Worm (Caenorhabditis elegans) whole organism, late embryonic: ENCODE measurements around the gene nid-1.

Source experiments
- C38D4.7 ChIP-seq: fragments of 200-800 bp; sonication (Bioruptor generic); optimal IDR thresholded peaks from 2 replicates; lab custom pipeline; 2018; ENCODE audit warnings: mild to moderate bottlenecking, missing genetic modification characterization, moderate library complexity, missing compliant biosample characterization
- F13H6.1 ChIP-seq: sonication (generic microtip); optimal IDR thresholded peaks from 2 replicates; lab custom pipeline; 2016; ENCODE audit warnings: missing genetic modification characterization, missing compliant biosample characterization
- T23F11.4 ChIP-seq: fragments of 200-800 bp; sonication (Bioruptor generic); optimal IDR thresholded peaks from 2 replicates; lab custom pipeline; 2018; ENCODE audit warnings: mild to moderate bottlenecking, missing genetic modification characterization, missing compliant biosample characterization
- ama-1 ChIP-seq: fragments of 150-350 bp; optimal IDR thresholded peaks from 2 replicates; lab custom pipeline; 2014
- ceh-18 ChIP-seq: sonication (generic microtip); optimal IDR thresholded peaks from 2 replicates; lab custom pipeline; 2016; ENCODE audit warnings: missing genetic modification characterization, missing compliant biosample characterization
- ceh-19 ChIP-seq: fragments of 200-800 bp; sonication (Bioruptor generic); optimal IDR thresholded peaks from 2 replicates; lab custom pipeline; 2018; ENCODE audit warnings: mild to moderate bottlenecking, missing genetic modification characterization, missing compliant biosample characterization
- ceh-22 ChIP-seq: sonication (generic microtip); optimal IDR thresholded peaks from 2 replicates; lab custom pipeline; 2017; ENCODE audit warnings: missing biosample characterization, missing genetic modification characterization
- ceh-30 ChIP-seq: fragments of 150-350 bp; optimal IDR thresholded peaks from 2 replicates; lab custom pipeline; 2014; ENCODE audit warnings: missing biosample characterization, missing genetic modification characterization
- ceh-31 ChIP-seq: sonication (generic microtip); optimal IDR thresholded peaks from 2 replicates; lab custom pipeline; 2016; ENCODE audit warnings: missing genetic modification characterization, missing compliant biosample characterization
- ceh-34 ChIP-seq: sonication (generic microtip); optimal IDR thresholded peaks from 2 replicates; lab custom pipeline; 2016; ENCODE audit warnings: mild to moderate bottlenecking, missing genetic modification characterization, missing compliant biosample characterization
- ceh-45 ChIP-seq: fragments of 200-800 bp; sonication (Bioruptor generic); IDR thresholded peaks from 2 replicates; pipeline ENCODE4 v1.3.6; 2022; ENCODE audit warnings: missing genetic modification reagents, missing genetic modification characterization, missing compliant biosample characterization
- ceh-48 ChIP-seq: sonication (generic microtip); optimal IDR thresholded peaks from 2 replicates; lab custom pipeline; 2016; ENCODE audit warnings: missing genetic modification characterization, inconsistent platforms, missing compliant biosample characterization
- che-1 ChIP-seq: sonication (generic microtip); optimal IDR thresholded peaks from 2 replicates; lab custom pipeline; 2016; ENCODE audit warnings: mild to moderate bottlenecking, missing genetic modification characterization, missing compliant biosample characterization
- dmd-4 ChIP-seq: sonication (generic microtip); optimal IDR thresholded peaks from 2 replicates; lab custom pipeline; 2016; ENCODE audit warnings: borderline replicate concordance, missing genetic modification characterization, missing compliant biosample characterization
- elt-2 ChIP-seq: sonication (generic microtip); optimal IDR thresholded peaks from 2 replicates; lab custom pipeline; 2016; ENCODE audit warnings: missing genetic modification reagents, missing genetic modification characterization, missing compliant biosample characterization
- ets-4 ChIP-seq: sonication (generic microtip); optimal IDR thresholded peaks from 2 replicates; lab custom pipeline; 2016; ENCODE audit warnings: missing genetic modification characterization, missing compliant biosample characterization
- fax-1 ChIP-seq: sonication (generic microtip); optimal IDR thresholded peaks from 2 replicates; lab custom pipeline; 2016; ENCODE audit warnings: missing genotype, missing genetic modification characterization, missing compliant biosample characterization
- fkh-6 ChIP-seq: sonication (generic microtip); optimal IDR thresholded peaks from 2 replicates; lab custom pipeline; 2016; ENCODE audit warnings: missing genetic modification characterization, missing compliant biosample characterization
- gmeb-2 ChIP-seq: sonication (generic microtip); optimal IDR thresholded peaks from 2 replicates; lab custom pipeline; 2016; ENCODE audit warnings: missing genetic modification characterization, inconsistent platforms, missing compliant biosample characterization
- hlh-15 ChIP-seq: sonication (generic microtip); optimal IDR thresholded peaks from 2 replicates; lab custom pipeline; 2016; ENCODE audit warnings: missing genetic modification characterization, missing compliant biosample characterization
- hlh-30 ChIP-seq: sonication (generic microtip); optimal IDR thresholded peaks from 2 replicates; lab custom pipeline; 2017; ENCODE audit warnings: antibody characterized with exemption, missing genetic modification characterization, missing compliant biosample characterization; ENCODE audit not compliant: insufficient read depth
- hlh-8 ChIP-seq: sonication (generic microtip); optimal IDR thresholded peaks from 2 replicates; lab custom pipeline; 2016; ENCODE audit warnings: missing genotype, missing genetic modification characterization, missing compliant biosample characterization
- lim-6 ChIP-seq: sonication (generic microtip); optimal IDR thresholded peaks from 2 replicates; lab custom pipeline; 2016; ENCODE audit warnings: missing genetic modification characterization, missing compliant biosample characterization
- lin-11 ChIP-seq: fragments of 200-800 bp; sonication (Bioruptor generic); optimal IDR thresholded peaks from 2 replicates; lab custom pipeline; 2018; ENCODE audit warnings: mild to moderate bottlenecking, missing genetic modification characterization, missing compliant biosample characterization
- mec-3 ChIP-seq: sonication (generic microtip); optimal IDR thresholded peaks from 2 replicates; lab custom pipeline; 2016; ENCODE audit warnings: borderline replicate concordance, missing genetic modification characterization, missing compliant biosample characterization
- nfya-1 ChIP-seq: sonication (generic microtip); optimal IDR thresholded peaks from 2 replicates; lab custom pipeline; 2017; ENCODE audit warnings: missing genetic modification characterization, mild to moderate bottlenecking, missing compliant biosample characterization, antibody characterized with exemption, moderate library complexity
- nhr-232 ChIP-seq: sonication (generic microtip); optimal IDR thresholded peaks from 2 replicates; lab custom pipeline; 2016; ENCODE audit warnings: missing genetic modification characterization, missing compliant biosample characterization
- odd-2 ChIP-seq: sonication (generic microtip); optimal IDR thresholded peaks from 2 replicates; lab custom pipeline; 2017; ENCODE audit warnings: antibody characterized with exemption, mild to moderate bottlenecking, missing genetic modification characterization, missing compliant biosample characterization
- pag-3 ChIP-seq: sonication (generic microtip); optimal IDR thresholded peaks from 2 replicates; lab custom pipeline; 2016; ENCODE audit warnings: missing compliant biosample characterization, missing genetic modification characterization, borderline replicate concordance
- pha-2 ChIP-seq: sonication (generic microtip); optimal IDR thresholded peaks from 2 replicates; lab custom pipeline; 2017; ENCODE audit warnings: mild to moderate bottlenecking, missing genetic modification characterization, missing compliant biosample characterization
- pqm-1 ChIP-seq: sonication (generic microtip); optimal IDR thresholded peaks from 2 replicates; lab custom pipeline; 2016; ENCODE audit warnings: missing genetic modification characterization, missing compliant biosample characterization
- pros-1 ChIP-seq: fragments of 150-350 bp; optimal IDR thresholded peaks from 2 replicates; lab custom pipeline; 2014; ENCODE audit warnings: missing biosample characterization, missing genetic modification reagents, missing genetic modification characterization
- sox-4 ChIP-seq: sonication (generic microtip); optimal IDR thresholded peaks from 2 replicates; lab custom pipeline; 2017; ENCODE audit warnings: mild to moderate bottlenecking, missing genetic modification characterization, inconsistent platforms, missing compliant biosample characterization
- syd-9 ChIP-seq: sonication (generic microtip); optimal IDR thresholded peaks from 2 replicates; lab custom pipeline; 2016; ENCODE audit warnings: mild to moderate bottlenecking, missing genetic modification characterization, moderate library complexity, missing compliant biosample characterization
- tbx-2 ChIP-seq: sonication (generic microtip); optimal IDR thresholded peaks from 2 replicates; lab custom pipeline; 2016; ENCODE audit warnings: missing genetic modification characterization, missing compliant biosample characterization
- tbx-7 ChIP-seq: sonication (generic microtip); optimal IDR thresholded peaks from 2 replicates; lab custom pipeline; 2016; ENCODE audit warnings: missing genotype, missing genetic modification characterization, missing compliant biosample characterization
- ttx-3 ChIP-seq: sonication (generic microtip); optimal IDR thresholded peaks from 2 replicates; lab custom pipeline; 2016; ENCODE audit warnings: missing genetic modification reagents, missing genetic modification characterization, missing compliant biosample characterization
- unc-3 ChIP-seq, 2 experiments: fragments of 200-800 bp in 1 of 2; sonication (Bioruptor generic) in 1 of 2; sonication (generic microtip) in 1 of 2; conservative IDR thresholded peaks in 1 of 2; optimal IDR thresholded peaks in 1 of 2; 2 replicates each; pipeline versions ENCODE4 v1.3.6 to Lab custom; 2016 to 2022; ENCODE audit warnings: missing compliant biosample characterization in 2 of 2, missing genetic modification characterization in 2 of 2, missing genetic modification reagents in 1 of 2
- unc-42 ChIP-seq: sonication (generic microtip); optimal IDR thresholded peaks from 2 replicates; lab custom pipeline; 2016; ENCODE audit warnings: missing genotype, missing genetic modification characterization, missing compliant biosample characterization
- unc-86 ChIP-seq: sonication (generic microtip); optimal IDR thresholded peaks from 2 replicates; lab custom pipeline; 2016; ENCODE audit warnings: missing genetic modification characterization, missing compliant biosample characterization
- zip-5 ChIP-seq: sonication (generic microtip); optimal IDR thresholded peaks from 2 replicates; lab custom pipeline; 2016; ENCODE audit warnings: missing genetic modification characterization, missing compliant biosample characterization
- ztf-16 ChIP-seq: sonication (generic microtip); optimal IDR thresholded peaks from 2 replicates; lab custom pipeline; 2017; ENCODE audit warnings: missing genetic modification characterization, missing compliant biosample characterization

nid-1 gene

ce11 chrV:12954261-12954660 lies 44.4 kb downstream of the nid-1 start:
- no peak for TF ChIP-seq ttx-3
- no peak for TF ChIP-seq hlh-15 (tag; lab: Kevin White, UChicago)
- TF ChIP-seq sox-4 (tag; lab: Kevin White, UChicago) = no peak
- TF ChIP-seq lin-11 (tag; lab: Kevin White, UChicago) = no peak
- no peak for TF ChIP-seq ceh-22 (tag; lab: Kevin White, UChicago)
- no peak for TF ChIP-seq nfya-1 (tag; lab: Kevin White, UChicago)
- no peak for TF ChIP-seq tbx-7 (tag; lab: Kevin White, UChicago)
- TF ChIP-seq ceh-48 (tag; lab: Kevin White, UChicago) = no peak
- TF ChIP-seq tbx-2 (tag; lab: Kevin White, UChicago) = no peak
- TF ChIP-seq ceh-34 = no peak
- TF ChIP-seq fkh-6 = no peak
- TF ChIP-seq ceh-31 = no peak
- no peak for TF ChIP-seq pha-2
- TF ChIP-seq F13H6.1 (tag; lab: Kevin White, UChicago) = no peak
- TF ChIP-seq ceh-18 (tag; lab: Kevin White, UChicago) = no peak
- no peak for TF ChIP-seq pag-3 (tag; lab: Kevin White, UChicago)
- TF ChIP-seq, all 69 proteins: peak for 0

ce11 chrV:12961085-12961560 lies 51.2 kb downstream of the nid-1 start, which contains the start of gene mpst-7:
mpst-7 (minus strand) TSS chrV:12961135.
- TF ChIP-seq pros-1 (tag; lab: Kevin White, UChicago) = no peak
- TF ChIP-seq unc-3 (GFP tag; conservative IDR thresholded peaks at IDR 0.05; lab: Robert Waterston, UW) = no peak
- no peak for TF ChIP-seq unc-3 (tag; optimal IDR thresholded peaks at IDR 0.05; lab: Kevin White, UChicago)
- TF ChIP-seq mec-3 (tag; lab: Kevin White, UChicago) = no peak
- no peak for TF ChIP-seq pha-2
- TF ChIP-seq ztf-16 = no peak
- no peak for TF ChIP-seq ceh-19
- no peak for TF ChIP-seq sox-4 (tag; lab: Kevin White, UChicago)
- no peak for TF ChIP-seq che-1 (tag; lab: Kevin White, UChicago)
- TF ChIP-seq dmd-4 (tag; lab: Kevin White, UChicago) = no peak
- no peak for TF ChIP-seq F13H6.1 (tag; lab: Kevin White, UChicago)
- TF ChIP-seq ceh-45 (GFP tag; lab: Robert Waterston, UW) = no peak
- TF ChIP-seq fax-1 (tag; lab: Kevin White, UChicago) = no peak
- no peak for TF ChIP-seq ceh-30
- TF ChIP-seq lim-6 (tag; lab: Kevin White, UChicago) = no peak
- TF ChIP-seq T23F11.4 = no peak
- TF ChIP-seq hlh-8 = no peak
- TF ChIP-seq ets-4 (tag; lab: Kevin White, UChicago) = no peak

ce11 chrV:12963192-12963591 lies 53.3 kb downstream of the nid-1 start, which contains the start of gene hrg-9:
hrg-9 (minus strand) TSS chrV:12963343.
- peak; percentile 57 for TF ChIP-seq elt-2 (tag; lab: Kevin White, UChicago)
- TF ChIP-seq unc-42 (tag; lab: Kevin White, UChicago) = no peak

- TF ChIP-seq ztf-16 (no peak), ets-4 (tag; lab: Kevin White, UChicago) (no peak), unc-86 (no peak), dmd-4 (tag; lab: Kevin White, UChicago) (no peak), odd-2 (tag; lab: Kevin White, UChicago) (no peak), elt-2 (tag; lab: Kevin White, UChicago) (no peak), pqm-1 (tag; lab: Kevin White, UChicago) (no peak), C38D4.7 (GFP tag; lab: Kevin White, UChicago) (no peak), syd-9 (tag; lab: Kevin White, UChicago) (no peak), zip-5 (tag; lab: Kevin White, UChicago) (no peak), gmeb-2 (tag; lab: Kevin White, UChicago) (no peak), nhr-232 (no peak), unc-3 (GFP tag; conservative IDR thresholded peaks at IDR 0.05; lab: Robert Waterston, UW) (no peak), unc-3 (tag; optimal IDR thresholded peaks at IDR 0.05; lab: Kevin White, UChicago) (no peak), ceh-22 (tag; lab: Kevin White, UChicago) (no peak), ama-1 (lab: Kevin White, UChicago) (no peak), tbx-2 (tag; lab: Kevin White, UChicago) (no peak), hlh-30 (no peak)
- TF ChIP-seq, all 69 proteins: peak for 0
Measured at ce11 chrV:12964076-12964475, 54.2 kb downstream of the nid-1 start, which contains the start of gene srd-35. srd-35 (plus strand) TSS chrV:12964376.
